Worm (Caenorhabditis elegans): ENCODE data around the gene Y94H6A.12.

The Y94H6A.12 gene

ce11 chrIV:2665388-2665978, 47.4 kb downstream of the Y94H6A.12 start:
- TF ChIP-seq attf-5 (GFP tag; optimal IDR thresholded peaks at IDR 0.05), result no peak
- TF ChIP-seq mxl-1 (tag; optimal IDR thresholded peaks at IDR 0.05), result peak; percentile 21
- TF ChIP-seq dpl-1 (GFP tag; optimal IDR thresholded peaks at IDR 0.05), result no peak
- TF ChIP-seq lin-54 (GFP tag; optimal IDR thresholded peaks at IDR 0.05), result peak; percentile 51
- TF ChIP-seq snpc-1.1 (tag; optimal IDR thresholded peaks at IDR 0.05; ENCODE audit: insufficient read depth), result peak; percentile 3
- TF ChIP-seq die-1 (tag; optimal IDR thresholded peaks at IDR 0.05), result peak; percentile 65
- TF ChIP-seq F57A8.1 (GFP tag; optimal IDR thresholded peaks at IDR 0.05), result no peak
- peak; percentile 23 for TF ChIP-seq somi-1 (GFP tag; optimal IDR thresholded peaks at IDR 0.05)
- no peak for TF ChIP-seq D2030.7 (GFP tag; IDR thresholded peaks at IDR 0.05)
- TF ChIP-seq mes-4 (tag; optimal IDR thresholded peaks at IDR 0.05), result peak; percentile 19
- TF ChIP-seq ztf-18 (tag; optimal IDR thresholded peaks at IDR 0.05), result peak; percentile 31
- peak; percentile 69 for TF ChIP-seq rpc-1 (optimal IDR thresholded peaks at IDR 0.05)
- peak; percentile 77 for TF ChIP-seq rpc-1 (tag; optimal IDR thresholded peaks at IDR 0.05)
- peak; percentile 56 for TF ChIP-seq snpc-3.4 (tag; optimal IDR thresholded peaks at IDR 0.05)
- peak; percentile 19; the same call in 1 of the 2 replicates for TF ChIP-seq hmg-20 (GFP tag; IDR thresholded peaks at IDR 0.05)
- no peak for TF ChIP-seq B0035.1 (tag; optimal IDR thresholded peaks at IDR 0.05)
- 0 out of 2 replicates have a peak, but pooled peaks have one; percentile 86 for TF ChIP-seq ceh-58 (GFP tag; IDR thresholded peaks at IDR 0.05)
- TF ChIP-seq dox-1 (GFP tag; IDR thresholded peaks at IDR 0.05), result peak; percentile 29; the same call in 1 of the 2 replicates
- no peak for TF ChIP-seq F37B4.10 (GFP tag; IDR thresholded peaks at IDR 0.05)
- TF ChIP-seq ekl-4 (GFP tag; IDR thresholded peaks at IDR 0.05), result 0 out of 2 replicates have a peak, but pooled peaks have one; percentile 16
- TF ChIP-seq hsf-1 (GFP tag; IDR thresholded peaks at IDR 0.05), result no peak
- 0 out of 2 replicates have a peak, but pooled peaks have one; percentile 31 for TF ChIP-seq egl-18 (GFP tag; IDR thresholded peaks at IDR 0.05)
- peak; percentile 43 for TF ChIP-seq athp-1 (tag; optimal IDR thresholded peaks at IDR 0.05)
- no peak for TF ChIP-seq ZK185.1 (tag; optimal IDR thresholded peaks at IDR 0.05; ENCODE audit: poor library complexity, severe bottlenecking)
- TF ChIP-seq madf-6 (GFP tag; IDR thresholded peaks at IDR 0.05), result peak; percentile 33; the same call in 1 of the 2 replicates
- TF ChIP-seq lin-35 (GFP tag; optimal IDR thresholded peaks at IDR 0.05), result no peak
- TF ChIP-seq nhr-90 (tag; optimal IDR thresholded peaks at IDR 0.05), result peak; percentile 9
- no peak for TF ChIP-seq dpff-1 (tag; optimal IDR thresholded peaks at IDR 0.05)
- TF ChIP-seq nhr-80 (tag; optimal IDR thresholded peaks at IDR 0.05), result no peak
- no peak for TF ChIP-seq atf-7 (tag; optimal IDR thresholded peaks at IDR 0.05)
- no peak for TF ChIP-seq snpc-4 (GFP tag; optimal IDR thresholded peaks at IDR 0.05)
- no peak for TF ChIP-seq snpc-4 (tag; optimal IDR thresholded peaks at IDR 0.05)
- no peak for TF ChIP-seq zfh-2 (GFP tag; conservative IDR thresholded peaks at IDR 0.05)
- TF ChIP-seq hmg-1.2 (GFP tag; IDR thresholded peaks at IDR 0.05), result peak; percentile 59
- peak; percentile 16 for TF ChIP-seq lsl-1 (GFP tag; optimal IDR thresholded peaks at IDR 0.05)
- no peak for TF ChIP-seq nhr-120 (GFP tag; IDR thresholded peaks at IDR 0.05)
- peak; percentile 84 for TF ChIP-seq lin-26 (GFP tag; IDR thresholded peaks at IDR 0.05)
- TF ChIP-seq tbp1 (GFP tag; optimal IDR thresholded peaks at IDR 0.05), result peak; percentile 91
- TF ChIP-seq egl-44 (GFP tag; IDR thresholded peaks at IDR 0.05), result no peak
- peak; percentile 70 for TF ChIP-seq B0261.1 (tag; optimal IDR thresholded peaks at IDR 0.05)
- TF ChIP-seq rcor-1 (GFP tag; IDR thresholded peaks at IDR 0.05), result peak; percentile 32; the same call in 1 of the 2 replicates
- no peak for TF ChIP-seq efl-1 (GFP tag; optimal IDR thresholded peaks at IDR 0.05)
- TF ChIP-seq let-526 (GFP tag; IDR thresholded peaks at IDR 0.05), result 0 out of 2 replicates have a peak, but pooled peaks have one; percentile 55
- no peak for TF ChIP-seq K11D2.4 (GFP tag; IDR thresholded peaks at IDR 0.05)
- no peak for TF ChIP-seq C06A6.2 (GFP tag; conservative IDR thresholded peaks at IDR 0.05)
- peak; percentile 44 for TF ChIP-seq snpc-1.3 (tag; optimal IDR thresholded peaks at IDR 0.05; ENCODE audit: insufficient read depth)
- 0 out of 2 replicates have a peak, but pooled peaks have one; percentile 46 for TF ChIP-seq ceh-40 (GFP tag; IDR thresholded peaks at IDR 0.05)
- TF ChIP-seq chd-7 (tag; optimal IDR thresholded peaks at IDR 0.05), result peak; percentile 44
